Fruit fly (Drosophila melanogaster) whole organism, embryonic: ENCODE data around the gene CG46308.

Source experiments
- Atf3 ChIP-seq: fragments of 200-800 bp; sonication (Bioruptor generic); optimal IDR thresholded peaks from 3 replicates; lab custom pipeline; 2016; ENCODE audit warnings: missing biosample characterization, missing genetic modification characterization
- Awh ChIP-seq: fragments of 200-800 bp; sonication (Bioruptor generic); IDR thresholded peaks from 2 replicates; pipeline ENCODE4, ENCODE4 v1.3.6; 2022; ENCODE audit warnings: missing biosample characterization, missing genetic modification characterization
- Bdp1 ChIP-seq: fragments of 200-800 bp; sonication (Bioruptor generic); optimal IDR thresholded peaks from 3 replicates; lab custom pipeline; 2016; ENCODE audit warnings: missing biosample characterization, missing genetic modification characterization
- CG11695 ChIP-seq: fragments of 200-800 bp; sonication (Bioruptor generic); IDR thresholded peaks from 3 replicates; pipeline ENCODE4 v1.3.6; 2022; ENCODE audit warnings: missing biosample characterization, missing genetic modification characterization
- CG13424 ChIP-seq: fragments of 200-800 bp; sonication (Bioruptor generic); optimal IDR thresholded peaks from 2 replicates; lab custom pipeline; 2019; ENCODE audit warnings: missing biosample characterization, mild to moderate bottlenecking, missing genetic modification characterization, moderate library complexity
- CG15479 ChIP-seq: fragments of 200-800 bp; sonication (Bioruptor generic); optimal IDR thresholded peaks from 3 replicates; lab custom pipeline; 2019; ENCODE audit warnings: missing biosample characterization, mild to moderate bottlenecking, missing genetic modification characterization, moderate library complexity
- CG16815 ChIP-seq: fragments of 200-800 bp; sonication (Bioruptor generic); optimal IDR thresholded peaks from 3 replicates; lab custom pipeline; 2017; ENCODE audit warnings: missing biosample characterization, mild to moderate bottlenecking, missing genetic modification characterization
- CG17328 ChIP-seq: fragments of 200-800 bp; sonication (Bioruptor generic); IDR thresholded peaks from 2 replicates; pipeline ENCODE4 v1.3.6; 2022; ENCODE audit warnings: missing biosample characterization, missing genetic modification characterization
- CG17361 ChIP-seq: fragments of 200-800 bp; sonication (Bioruptor generic); IDR thresholded peaks from 3 replicates; pipeline ENCODE4 v1.3.6; 2022; ENCODE audit warnings: missing biosample characterization, missing genetic modification characterization
- CG17829 ChIP-seq: fragments of 200-800 bp; optimal IDR thresholded peaks from 2 replicates; lab custom pipeline; 2019; ENCODE audit warnings: missing biosample characterization, mild to moderate bottlenecking, missing genetic modification characterization, moderate library complexity
- CG31224 ChIP-seq: fragments of 200-800 bp; sonication (Bioruptor generic); IDR thresholded peaks from 2 replicates; pipeline ENCODE4 v1.3.6; 2022; ENCODE audit warnings: missing biosample characterization, missing genetic modification characterization
- CG31365 ChIP-seq: fragments of 200-800 bp; sonication (Bioruptor generic); optimal IDR thresholded peaks from 2 replicates; lab custom pipeline; 2018; ENCODE audit warnings: missing biosample characterization, mild to moderate bottlenecking, missing genetic modification characterization
- CG43689 ChIP-seq: fragments of 200-800 bp; sonication (Bioruptor generic); IDR thresholded peaks from 2 replicates; pipeline ENCODE4 v1.3.6; 2022; ENCODE audit warnings: missing biosample characterization, missing genetic modification characterization
- CG4707 ChIP-seq: fragments of 200-800 bp; sonication (Bioruptor generic); optimal IDR thresholded peaks from 2 replicates; lab custom pipeline; 2018; ENCODE audit warnings: missing biosample characterization, mild to moderate bottlenecking, missing genetic modification characterization, moderate library complexity
- CG4820 ChIP-seq: fragments of 200-800 bp; sonication (Bioruptor generic); optimal IDR thresholded peaks from 3 replicates; lab custom pipeline; 2016; ENCODE audit warnings: missing biosample characterization, missing genetic modification characterization
- CG8765 ChIP-seq: fragments of 200-800 bp; sonication (Bioruptor generic); IDR thresholded peaks from 2 replicates; pipeline ENCODE4 v1.3.6; 2022; ENCODE audit warnings: missing biosample characterization, missing genetic modification characterization
- CG8924 ChIP-seq: fragments of 200-800 bp; optimal IDR thresholded peaks from 3 replicates; lab custom pipeline; 2019; ENCODE audit warnings: missing biosample characterization, mild to moderate bottlenecking, missing genetic modification characterization, moderate library complexity
- Chrac-16 ChIP-seq: fragments of 200-800 bp; sonication (Bioruptor generic); optimal IDR thresholded peaks from 3 replicates; lab custom pipeline; 2016; ENCODE audit warnings: missing biosample characterization, missing genetic modification characterization
- CrebB ChIP-seq: fragments of 200-800 bp; sonication (Bioruptor generic); optimal IDR thresholded peaks from 3 replicates; lab custom pipeline; 2018; ENCODE audit warnings: missing biosample characterization, mild to moderate bottlenecking, missing genetic modification characterization
- Dbx ChIP-seq: fragments of 200-800 bp; sonication (Bioruptor generic); IDR thresholded peaks from 3 replicates; pipeline ENCODE4 v1.3.6; 2022; ENCODE audit warnings: missing biosample characterization, missing genetic modification characterization
- Dek ChIP-seq: fragments of 200-800 bp; sonication (Bioruptor generic); optimal IDR thresholded peaks from 3 replicates; lab custom pipeline; 2019; ENCODE audit warnings: missing biosample characterization, mild to moderate bottlenecking, missing genetic modification characterization, moderate library complexity
- Drgx ChIP-seq: fragments of 200-800 bp; sonication (Bioruptor generic); IDR thresholded peaks from 2 replicates; pipeline ENCODE4 v1.3.6; 2022; ENCODE audit warnings: missing biosample characterization, missing genetic modification characterization
- Ets97D ChIP-seq: fragments of 200-800 bp; sonication (Bioruptor generic); optimal IDR thresholded peaks from 3 replicates; lab custom pipeline; 2016; ENCODE audit warnings: missing biosample characterization, missing genetic modification characterization
- HHEX ChIP-seq: fragments of 200-800 bp; sonication (Bioruptor generic); optimal IDR thresholded peaks from 3 replicates; lab custom pipeline; 2017; ENCODE audit warnings: missing biosample characterization, mild to moderate bottlenecking, missing genetic modification characterization, missing genetic modification reagents
- HLH54F ChIP-seq: fragments of 200-800 bp; sonication (Bioruptor generic); optimal IDR thresholded peaks from 3 replicates; lab custom pipeline; 2016; ENCODE audit warnings: missing biosample characterization, missing genetic modification characterization
- Hmr ChIP-seq: fragments of 200-800 bp; sonication (Bioruptor generic); optimal IDR thresholded peaks from 3 replicates; lab custom pipeline; 2017; ENCODE audit warnings: mild to moderate bottlenecking, missing biosample characterization, missing genetic modification reagents, missing genetic modification characterization
- Lim3 ChIP-seq: fragments of 200-800 bp; sonication (Bioruptor generic); IDR thresholded peaks from 2 replicates; pipeline ENCODE4 v1.3.6; 2022; ENCODE audit warnings: missing biosample characterization, missing genetic modification characterization
- Lpt ChIP-seq: fragments of >200 bp; optimal IDR thresholded peaks from 2 replicates; lab custom pipeline; 2018; ENCODE audit warnings: missing biosample characterization, missing genetic modification characterization
- MBD-R2 ChIP-seq: fragments of 200-800 bp; sonication (Bioruptor generic); IDR thresholded peaks from 2 replicates; pipeline ENCODE4 v1.3.6; 2022; ENCODE audit warnings: missing biosample characterization, missing genetic modification characterization
- NC2β ChIP-seq: fragments of 200-800 bp; sonication (Bioruptor generic); optimal IDR thresholded peaks from 2 replicates; lab custom pipeline; 2016; ENCODE audit warnings: missing biosample characterization, missing genetic modification characterization
- Neu2 ChIP-seq: fragments of 200-800 bp; sonication (Bioruptor generic); optimal IDR thresholded peaks from 3 replicates; lab custom pipeline; 2016; ENCODE audit warnings: missing biosample characterization, missing genetic modification characterization, borderline replicate concordance
- Rx ChIP-seq: fragments of 200-800 bp; sonication (Bioruptor generic); IDR thresholded peaks from 2 replicates; pipeline ENCODE4 v1.3.6; 2022; ENCODE audit warnings: missing biosample characterization, missing genetic modification characterization
- Sry-β ChIP-seq: fragments of 200-800 bp; sonication (Bioruptor generic); optimal IDR thresholded peaks from 2 replicates; lab custom pipeline; 2018; ENCODE audit warnings: missing biosample characterization, mild to moderate bottlenecking, missing genetic modification characterization, moderate library complexity
- Sry-δ ChIP-seq: fragments of 200-800 bp; sonication (Bioruptor generic); optimal IDR thresholded peaks from 2 replicates; lab custom pipeline; 2016; ENCODE audit warnings: missing biosample characterization, missing genetic modification characterization
- TFAM ChIP-seq: fragments of 200-800 bp; sonication (Bioruptor generic); optimal IDR thresholded peaks from 2 replicates; lab custom pipeline; 2017; ENCODE audit warnings: missing biosample characterization, missing genetic modification characterization, inconsistent platforms
- Xbp1 ChIP-seq: fragments of 200-800 bp; sonication (Bioruptor generic); optimal IDR thresholded peaks from 3 replicates; lab custom pipeline; 2016; ENCODE audit warnings: missing biosample characterization, mild to moderate bottlenecking, missing genetic modification characterization
- ab ChIP-seq: fragments of 200-800 bp; sonication (Bioruptor generic); optimal IDR thresholded peaks from 2 replicates; lab custom pipeline; 2016; ENCODE audit warnings: missing biosample characterization, missing genetic modification characterization
- ac ChIP-seq: fragments of 200-800 bp; sonication (Bioruptor generic); optimal IDR thresholded peaks from 3 replicates; lab custom pipeline; 2017; ENCODE audit warnings: missing biosample characterization, mild to moderate bottlenecking, missing genetic modification characterization
- cg ChIP-seq: fragments of 200-800 bp; sonication (Bioruptor generic); optimal IDR thresholded peaks from 3 replicates; lab custom pipeline; 2019; ENCODE audit warnings: missing biosample characterization, mild to moderate bottlenecking, missing genetic modification characterization, moderate library complexity
- emc ChIP-seq: fragments of 200-800 bp; sonication (Bioruptor generic); optimal IDR thresholded peaks from 2 replicates; lab custom pipeline; 2016; ENCODE audit warnings: missing biosample characterization, missing genetic modification characterization
- grn ChIP-seq: fragments of 200-800 bp; sonication (Bioruptor generic); optimal IDR thresholded peaks from 3 replicates; lab custom pipeline; 2017; ENCODE audit warnings: missing biosample characterization, missing genetic modification characterization
- hth ChIP-seq: fragments of >200 bp; optimal IDR thresholded peaks from 2 replicates; lab custom pipeline; 2017; ENCODE audit warnings: inconsistent platforms
- kah ChIP-seq: fragments of 200-800 bp; sonication (Bioruptor generic); optimal IDR thresholded peaks from 2 replicates; lab custom pipeline; 2018; ENCODE audit warnings: missing biosample characterization, mild to moderate bottlenecking, missing genetic modification characterization
- mirr ChIP-seq: fragments of 200-800 bp; sonication (Bioruptor generic); optimal IDR thresholded peaks from 3 replicates; lab custom pipeline; 2018; ENCODE audit warnings: missing biosample characterization, mild to moderate bottlenecking, missing genetic modification characterization
- nerfin-2 ChIP-seq: fragments of 200-800 bp; sonication (Bioruptor generic); IDR thresholded peaks from 2 replicates; pipeline ENCODE4 v1.3.6; 2022; ENCODE audit warnings: missing biosample characterization, missing genetic modification characterization; ENCODE audit not compliant: partially characterized antibody
- ranshi ChIP-seq: fragments of 200-800 bp; sonication (Bioruptor generic); IDR thresholded peaks from 2 replicates; pipeline ENCODE4 v1.3.6; 2022; ENCODE audit warnings: missing biosample characterization, missing genetic modification characterization
- salm ChIP-seq: fragments of 200-800 bp; sonication (Bioruptor generic); optimal IDR thresholded peaks from 2 replicates; lab custom pipeline; 2018; ENCODE audit warnings: missing biosample characterization, mild to moderate bottlenecking, missing genetic modification characterization
- seq ChIP-seq: fragments of 200-800 bp; sonication (Bioruptor generic); IDR thresholded peaks from 2 replicates; pipeline ENCODE4 v1.3.6; 2022; ENCODE audit warnings: missing biosample characterization, missing genetic modification characterization
- slp2 ChIP-seq: fragments of 200-800 bp; sonication (Bioruptor generic); optimal IDR thresholded peaks from 2 replicates; lab custom pipeline; 2016; ENCODE audit warnings: missing biosample characterization, missing genetic modification characterization
- vnd ChIP-seq: fragments of 200-800 bp; sonication (Bioruptor generic); IDR thresholded peaks from 3 replicates; pipeline ENCODE4 v1.3.6; 2022; ENCODE audit warnings: missing biosample characterization, missing genetic modification characterization; ENCODE audit not compliant: partially characterized antibody
- wor ChIP-seq: fragments of 200-800 bp; sonication (Bioruptor generic); IDR thresholded peaks from 2 replicates; pipeline ENCODE4 v1.3.6; 2022; ENCODE audit warnings: missing biosample characterization, missing genetic modification characterization
- zen2 ChIP-seq: fragments of 200-800 bp; sonication (Bioruptor generic); IDR thresholded peaks from 3 replicates; pipeline ENCODE4 v1.3.6; 2022; ENCODE audit warnings: missing biosample characterization, missing genetic modification characterization; ENCODE audit not compliant: partially characterized antibody

The CG46308 gene

DNA sequence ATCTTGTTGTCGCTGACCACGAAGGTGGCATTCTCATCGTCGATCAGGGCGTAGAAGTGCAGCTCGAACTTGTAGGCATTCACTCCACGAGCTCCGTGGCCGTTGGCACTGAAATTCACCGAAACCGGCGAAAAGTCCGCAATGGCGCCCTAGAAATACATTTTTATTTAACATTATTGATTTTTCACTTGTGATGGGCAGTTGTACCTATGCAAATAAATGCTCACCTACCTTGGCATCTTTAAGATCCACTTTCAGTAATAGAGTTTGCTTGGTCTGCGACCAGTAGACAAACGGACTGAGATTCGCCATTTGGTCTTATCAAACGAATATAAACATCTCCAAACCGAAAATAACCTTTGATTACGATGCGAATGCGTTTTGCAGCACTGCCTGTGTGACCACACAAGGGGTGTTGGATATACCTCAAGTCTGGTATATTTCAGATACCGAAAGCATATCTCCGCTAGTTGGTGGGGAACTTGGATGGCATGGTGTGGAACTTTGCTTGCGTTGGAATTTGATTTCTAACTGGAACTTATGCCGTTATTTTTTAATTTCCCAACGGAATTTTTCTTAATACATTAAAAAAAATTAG lies 16.2 kb upstream of the CG46308 start, which contains the start of gene Hacd2 (continued):
- TF ChIP-seq nerfin-2 (no peak), Dek (tag; lab: Kevin White, UChicago) (peak; percentile 31), Lim3 (GFP tag; lab: Robert Waterston, UW) (no peak), Hmr (peak; percentile 75), cg (GFP tag; lab: Kevin White, UChicago) (no peak), mirr (GFP tag; lab: Kevin White, UChicago) (no peak), CG8924 (tag; lab: Kevin White, UChicago) (no peak), TFAM (GFP tag; lab: Kevin White, UChicago) (no peak), CG17328 (no peak), Lpt (GFP tag; lab: Kevin White, UChicago) (no peak), Chrac-16 (no peak), CG16815 (no peak), CG15479 (GFP tag; lab: Kevin White, UChicago) (no peak), CG13424 (tag; lab: Kevin White, UChicago) (no peak), Neu2 (GFP tag; lab: Kevin White, UChicago) (no peak), ranshi (GFP tag; lab: Robert Waterston, UW) (no peak), CG11695 (peak; percentile 50; the same call in 1 of the 3 replicates), vnd (no peak), Xbp1 (GFP tag; lab: Kevin White, UChicago) (peak; percentile 35), hth (lab: Kevin White, UChicago) (no peak), Sry-β (no peak), emc (GFP tag; lab: Kevin White, UChicago) (no peak), CG17361 (GFP tag; lab: Robert Waterston, UW) (no peak), CG4707 (GFP tag; lab: Kevin White, UChicago) (no peak), slp2 (GFP tag; lab: Kevin White, UChicago) (no peak), zen2 (GFP tag; lab: Robert Waterston, UW) (no peak), kah (GFP tag; lab: Kevin White, UChicago) (no peak), NC2β (GFP tag; lab: Kevin White, UChicago) (peak; percentile 5), salm (tag; lab: Kevin White, UChicago) (no peak), MBD-R2 (GFP tag; lab: Robert Waterston, UW) (peak; percentile 94), CG43689 (GFP tag; lab: Robert Waterston, UW) (no peak), Dbx (GFP tag; lab: Robert Waterston, UW) (peak; percentile 52; the same call in 1 of the 3 replicates), CG17829 (tag; lab: Kevin White, UChicago) (no peak), seq (GFP tag; lab: Robert Waterston, UW) (no peak), CG31224 (GFP tag; lab: Robert Waterston, UW) (no peak), Rx (GFP tag; lab: Robert Waterston, UW) (no peak), CG31365 (no peak), CG8765 (no peak), wor (GFP tag; lab: Robert Waterston, UW) (no peak), Awh (GFP tag; lab: Robert Waterston, UW) (no peak), HLH54F (GFP tag; lab: Kevin White, UChicago) (peak; percentile 39), Ets97D (GFP tag; lab: Kevin White, UChicago) (peak; percentile 90), Bdp1 (GFP tag; lab: Kevin White, UChicago) (peak; percentile 1), ac (GFP tag; lab: Kevin White, UChicago) (no peak), Drgx (GFP tag; lab: Robert Waterston, UW) (no peak), CrebB (no peak), ab (GFP tag; lab: Kevin White, UChicago) (no peak), HHEX (GFP tag; lab: Kevin White, UChicago) (no peak), Atf3 (GFP tag; lab: Kevin White, UChicago) (no peak), Sry-δ (GFP tag; lab: Kevin White, UChicago) (peak; percentile 47), CG4820 (no peak), grn (GFP tag; lab: Kevin White, UChicago) (peak; percentile 57)
